Worm (Caenorhabditis elegans) whole organism, midembryonic: ENCODE results near the gene srdh-1.

Source experiments
- T22C8.4 ChIP-seq: fragments of 200-800 bp; sonication (Bioruptor generic); IDR thresholded peaks from 2 replicates; pipeline ENCODE4 v1.3.6; 2022; ENCODE audit warnings: missing genetic modification characterization, missing compliant biosample characterization
- cog-1 ChIP-seq: sonication (generic microtip); optimal IDR thresholded peaks from 2 replicates; lab custom pipeline; 2016; ENCODE audit warnings: missing genetic modification characterization, missing compliant biosample characterization
- flt-1 ChIP-seq: fragments of 200-800 bp; sonication (Bioruptor generic); IDR thresholded peaks from 2 replicates; pipeline ENCODE4 v1.3.6; 2022; ENCODE audit warnings: missing genetic modification characterization, missing compliant biosample characterization
- klf-2 ChIP-seq: fragments of 200-800 bp; sonication (Bioruptor generic); conservative IDR thresholded peaks from 2 replicates; pipeline ENCODE4 v1.3.6; 2022; ENCODE audit warnings: missing genetic modification reagents, missing genetic modification characterization, missing compliant biosample characterization
- med-1 ChIP-seq: sonication (generic microtip); optimal IDR thresholded peaks from 2 replicates; lab custom pipeline; 2017; ENCODE audit warnings: missing genetic modification characterization, mild to moderate bottlenecking, missing compliant biosample characterization, antibody characterized with exemption, missing genetic modification reagents; ENCODE audit not compliant: insufficient read depth
- ref-1 ChIP-seq: fragments of 200-800 bp; sonication (Bioruptor generic); conservative IDR thresholded peaks from 2 replicates; pipeline ENCODE4 v1.3.6; 2022; ENCODE audit warnings: missing genetic modification reagents, missing genetic modification characterization, missing compliant biosample characterization
- tab-1 ChIP-seq: fragments of 200-800 bp; sonication (Bioruptor generic); IDR thresholded peaks from 2 replicates; pipeline ENCODE4 v1.3.6; 2022; ENCODE audit warnings: missing genetic modification characterization, missing compliant biosample characterization
- ztf-23 ChIP-seq: fragments of 200-800 bp; sonication (Bioruptor generic); IDR thresholded peaks from 2 replicates; pipeline ENCODE4 v1.3.6; 2022; ENCODE audit warnings: missing genetic modification reagents, missing genetic modification characterization, missing compliant biosample characterization
- ztf-29 ChIP-seq: fragments of 200-800 bp; sonication (Bioruptor generic); IDR thresholded peaks from 2 replicates; pipeline ENCODE4 v1.3.6; 2022; ENCODE audit warnings: missing genetic modification reagents, missing genetic modification characterization, missing compliant biosample characterization

srdh-1 gene

DNA sequence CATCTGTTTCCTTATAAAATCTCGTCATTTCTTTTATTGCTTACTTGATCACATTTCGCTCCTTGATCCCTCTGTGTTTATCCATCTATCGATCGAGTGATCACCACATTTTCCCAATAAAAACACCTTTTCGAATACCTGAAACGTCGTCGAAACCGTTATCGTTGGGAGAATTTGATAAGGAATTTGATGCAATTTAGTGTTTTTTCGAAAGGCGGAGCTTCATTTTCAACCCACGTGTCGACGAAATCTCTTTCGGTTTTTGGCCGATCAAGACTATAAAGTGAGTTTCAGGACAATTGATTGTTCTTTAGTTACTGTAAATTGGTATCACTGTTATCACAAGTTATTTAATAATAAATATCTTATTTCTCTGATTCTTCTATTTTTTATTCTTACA lies at the start of gene srdh-1:
srdh-1 (plus strand) TSS at position 43 of the 400 bp plus-strand sequence.
- TF ChIP-seq cog-1 (tag; lab: Kevin White, UChicago) (no peak), tab-1 (no peak)

DNA sequence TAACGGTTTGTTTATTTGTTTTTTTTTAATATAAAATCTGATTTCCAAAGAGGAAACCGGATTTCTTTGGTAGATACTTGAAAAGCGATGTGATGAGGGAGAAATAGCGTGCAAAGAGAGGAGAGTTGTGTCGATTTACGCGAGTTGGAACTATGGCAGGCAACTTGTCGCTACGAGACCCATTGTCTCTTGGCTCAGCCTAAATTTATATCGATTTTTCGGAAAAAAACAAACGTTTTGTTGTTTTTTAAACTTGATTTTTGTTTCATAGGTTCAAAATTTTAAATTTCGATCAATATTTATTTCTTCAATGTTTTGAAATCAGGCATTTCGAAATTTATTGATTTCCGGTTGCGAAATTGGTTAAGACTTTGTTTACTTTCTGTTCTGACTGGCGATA lies 48.0 kb upstream of the srdh-1 start, which contains the start of gene M110.3:
M110.3 (minus strand) TSS at position 184 of the 400 bp plus-strand sequence.
- TF ChIP-seq T22C8.4 (GFP tag; lab: Robert Waterston, UW) = peak; percentile 63; the same call in 1 of the 2 replicates
- TF ChIP-seq klf-2 (GFP tag; lab: Robert Waterston, UW) = no peak
- no peak for TF ChIP-seq med-1
- no peak for TF ChIP-seq tab-1
- no peak for TF ChIP-seq ref-1 (GFP tag; lab: Robert Waterston, UW)
- TF ChIP-seq cog-1 (tag; lab: Kevin White, UChicago) = no peak

DNA sequence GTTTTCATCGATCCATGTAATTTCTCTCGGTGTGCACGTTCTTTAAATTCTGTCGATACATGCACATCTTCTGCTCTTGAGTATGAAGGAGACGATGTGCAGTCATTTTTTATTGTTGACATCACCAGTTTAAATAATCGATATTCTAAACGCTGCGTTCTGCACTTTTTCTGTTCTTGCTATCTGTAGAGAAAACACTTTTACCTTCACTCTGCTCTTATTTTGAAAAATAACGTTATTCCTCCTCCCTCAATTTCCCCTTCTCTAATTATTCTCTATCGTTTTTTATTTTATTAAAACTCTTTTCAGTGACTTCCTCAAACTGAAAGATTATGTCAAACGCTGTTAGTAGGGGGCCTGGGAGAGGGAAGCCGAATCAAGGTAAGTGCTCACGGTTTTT lies 47.5 kb upstream of the srdh-1 start, which contains the start of gene ifg-1:
ifg-1 (plus strand) TSS at position 301 of the 400 bp plus-strand sequence.
- no peak for TF ChIP-seq T22C8.4 (GFP tag; lab: Robert Waterston, UW)
- no peak for TF ChIP-seq klf-2 (GFP tag; lab: Robert Waterston, UW)

DNA sequence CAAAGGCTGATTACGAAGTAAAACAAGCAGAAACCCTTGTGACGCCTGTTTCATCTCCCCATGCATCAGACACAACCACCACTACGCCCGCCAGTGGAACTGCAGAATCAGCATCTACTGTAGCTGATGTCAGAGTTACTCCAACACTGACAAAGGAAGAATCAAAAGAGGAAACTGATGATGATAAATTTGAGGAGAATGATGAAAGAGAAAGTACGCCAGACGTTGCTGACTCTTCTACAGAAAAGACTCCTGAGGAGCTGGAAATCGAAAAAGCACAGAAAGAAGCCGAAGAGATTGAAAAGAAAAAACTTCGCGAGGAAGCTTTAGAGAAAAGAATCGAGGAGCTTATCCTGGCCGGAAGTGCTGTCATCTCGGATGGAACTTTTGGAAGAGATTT lies 46.2 kb upstream of the srdh-1 start:
- TF ChIP-seq T22C8.4 (GFP tag; lab: Robert Waterston, UW) (no peak), flt-1 (GFP tag; lab: Robert Waterston, UW) (no peak), ztf-23 (GFP tag; lab: Robert Waterston, UW) (no peak), med-1 (no peak), ref-1 (GFP tag; lab: Robert Waterston, UW) (no peak)

DNA sequence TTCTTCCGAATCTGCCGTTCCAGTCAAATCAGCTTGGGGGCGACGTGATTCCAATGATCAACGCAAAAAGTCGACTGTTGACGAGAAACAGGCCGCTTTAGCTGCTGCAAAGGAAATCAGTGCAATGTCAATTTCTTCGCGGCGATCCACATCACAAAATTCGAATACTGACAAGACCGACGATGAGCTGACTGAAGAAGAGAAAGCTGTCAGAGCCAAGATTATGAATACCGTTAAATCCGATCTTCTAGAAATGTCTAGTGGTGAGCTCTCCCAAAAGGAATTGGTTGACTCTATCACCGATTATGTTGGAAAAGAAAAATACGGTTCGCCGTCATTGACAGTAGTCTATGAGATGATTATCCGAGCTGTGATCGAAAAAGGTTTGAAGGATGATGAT lies 44.2 kb upstream of the srdh-1 start:
- TF ChIP-seq cog-1 (tag; lab: Kevin White, UChicago) (no peak), T22C8.4 (GFP tag; lab: Robert Waterston, UW) (no peak), tab-1 (no peak), ref-1 (GFP tag; lab: Robert Waterston, UW) (no peak), ztf-23 (GFP tag; lab: Robert Waterston, UW) (no peak), med-1 (no peak), klf-2 (GFP tag; lab: Robert Waterston, UW) (no peak), ztf-29 (GFP tag; lab: Robert Waterston, UW) (no peak)

ce11 chrII:8222309-8223065 lies 42.0 kb upstream of the srdh-1 start, which contains the start of gene dab-1:
TSS of gene dab-1 (plus strand) at chrII:8222386.
- TF ChIP-seq tab-1 = no peak
- TF ChIP-seq med-1 = no peak

DNA sequence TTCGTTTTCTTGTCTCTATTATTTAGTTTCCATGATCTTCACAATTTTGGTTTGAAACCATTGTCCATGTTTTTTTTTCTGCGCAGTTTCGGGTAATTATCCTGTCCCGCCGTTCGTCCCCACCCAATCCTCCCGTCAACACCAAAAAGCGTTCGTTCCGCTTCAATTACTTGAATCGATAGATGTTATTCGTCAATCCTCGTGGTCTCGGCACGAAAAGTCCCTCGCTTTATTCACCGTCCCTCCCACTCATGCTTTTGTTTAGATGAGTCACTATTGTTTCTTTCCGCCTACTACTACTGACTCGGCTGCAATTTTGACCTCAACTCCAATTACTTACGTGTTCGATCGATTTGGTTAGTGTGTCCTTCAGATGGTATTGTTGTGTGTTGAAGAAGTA lies 41.0 kb upstream of the srdh-1 start:
- TF ChIP-seq T22C8.4 (GFP tag; lab: Robert Waterston, UW) (no peak), cog-1 (tag; lab: Kevin White, UChicago) (no peak), med-1 (no peak), flt-1 (GFP tag; lab: Robert Waterston, UW) (no peak), ztf-23 (GFP tag; lab: Robert Waterston, UW) (no peak), ref-1 (GFP tag; lab: Robert Waterston, UW) (no peak), tab-1 (no peak), ztf-29 (GFP tag; lab: Robert Waterston, UW) (no peak), klf-2 (GFP tag; lab: Robert Waterston, UW) (no peak)

DNA sequence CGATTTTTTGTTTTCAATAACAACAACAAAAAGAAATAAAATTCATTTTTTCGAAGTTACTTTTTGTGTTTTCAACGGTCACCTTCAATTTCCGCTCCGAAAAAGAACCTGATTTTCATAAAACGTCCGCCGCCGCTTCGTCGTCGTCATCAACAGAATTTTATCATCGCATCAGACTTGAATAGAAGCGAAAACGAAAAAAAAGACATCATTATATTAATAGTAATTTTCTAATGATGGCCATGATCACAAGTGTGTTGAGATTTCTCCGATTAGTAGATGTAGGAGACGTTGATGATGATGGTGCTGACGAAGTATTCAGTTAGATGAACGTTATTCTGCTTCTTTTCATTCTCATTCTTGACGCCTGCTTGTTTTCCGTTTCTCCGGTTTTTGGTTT lies 40.5 kb upstream of the srdh-1 start:
- TF ChIP-seq tab-1 = no peak
- no peak for TF ChIP-seq flt-1 (GFP tag; lab: Robert Waterston, UW)
- no peak for TF ChIP-seq ref-1 (GFP tag; lab: Robert Waterston, UW)
- no peak for TF ChIP-seq ztf-29 (GFP tag; lab: Robert Waterston, UW)
- TF ChIP-seq klf-2 (GFP tag; lab: Robert Waterston, UW) = no peak
- no peak for TF ChIP-seq ztf-23 (GFP tag; lab: Robert Waterston, UW)
- TF ChIP-seq cog-1 (tag; lab: Kevin White, UChicago) = no peak
- no peak for TF ChIP-seq T22C8.4 (GFP tag; lab: Robert Waterston, UW)
- TF ChIP-seq med-1 = no peak

ce11 chrII:8224623-8225022 lies 39.8 kb upstream of the srdh-1 start:
- TF ChIP-seq ztf-23 (GFP tag; lab: Robert Waterston, UW) (no peak), ref-1 (GFP tag; lab: Robert Waterston, UW) (no peak), flt-1 (GFP tag; lab: Robert Waterston, UW) (no peak), med-1 (no peak), ztf-29 (GFP tag; lab: Robert Waterston, UW) (no peak), tab-1 (no peak), T22C8.4 (GFP tag; lab: Robert Waterston, UW) (no peak), klf-2 (GFP tag; lab: Robert Waterston, UW) (no peak)

ce11 chrII:8225347-8225746 lies 39.1 kb upstream of the srdh-1 start:
- TF ChIP-seq med-1 (no peak), ztf-29 (GFP tag; lab: Robert Waterston, UW) (no peak), flt-1 (GFP tag; lab: Robert Waterston, UW) (no peak), klf-2 (GFP tag; lab: Robert Waterston, UW) (no peak), tab-1 (no peak), T22C8.4 (GFP tag; lab: Robert Waterston, UW) (no peak), cog-1 (tag; lab: Kevin White, UChicago) (no peak), ztf-23 (GFP tag; lab: Robert Waterston, UW) (no peak), ref-1 (GFP tag; lab: Robert Waterston, UW) (no peak)
